Fruit fly (Drosophila melanogaster): Measurements from ENCODE around the gene CG1265.

The CG1265 gene

DNA sequence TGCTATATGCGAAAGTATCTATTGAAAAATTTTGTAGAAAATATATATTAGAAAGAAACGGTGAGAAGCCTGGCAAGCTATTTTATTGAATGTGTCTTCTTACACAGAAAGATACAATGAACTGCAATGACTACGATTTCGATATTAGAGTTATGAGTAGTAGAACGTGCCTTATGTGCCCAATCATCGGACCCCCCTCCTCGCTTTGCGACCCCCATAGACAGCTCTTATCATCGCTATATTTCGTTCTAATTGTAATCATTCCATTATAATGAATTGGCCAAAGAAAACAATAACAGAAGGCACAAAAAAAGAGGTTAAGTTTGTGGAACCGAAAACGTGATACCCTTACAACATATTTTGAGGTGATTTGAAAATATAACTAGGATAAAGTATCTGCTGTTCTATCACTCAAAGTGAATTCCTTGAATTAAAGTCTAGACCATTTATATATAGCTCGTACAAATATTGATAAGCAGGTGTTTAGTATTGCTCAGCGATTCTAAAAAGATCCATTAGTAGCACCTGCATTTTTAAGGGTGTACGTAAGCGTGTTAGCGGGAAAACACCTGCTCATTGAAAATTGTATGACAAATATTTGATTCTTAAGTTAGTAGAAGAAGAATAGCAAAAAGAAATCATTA, 21.7 kb upstream of the CG1265 start (continued):
- TF ChIP-seq lov (optimal IDR thresholded peaks at IDR 0.05) (no peak), lov (GFP tag; IDR thresholded peaks at IDR 0.05) (no peak), en (GFP tag; optimal IDR thresholded peaks at IDR 0.05) (no peak), fd3F (GFP tag; optimal IDR thresholded peaks at IDR 0.05) (no peak), lab (GFP tag; optimal IDR thresholded peaks at IDR 0.05) (no peak), vvl (GFP tag; IDR thresholded peaks at IDR 0.05) (no peak), Side (GFP tag; optimal IDR thresholded peaks at IDR 0.05) (no peak), lmd (GFP tag; IDR thresholded peaks at IDR 0.05) (no peak), seq (GFP tag; IDR thresholded peaks at IDR 0.05) (no peak), ERR (GFP tag; optimal IDR thresholded peaks at IDR 0.05) (no peak), Hr51 (GFP tag; optimal IDR thresholded peaks at IDR 0.05) (peak in 1 of 2 experiments; percentile 14), Mes4 (GFP tag; optimal IDR thresholded peaks at IDR 0.05) (no peak), run (tag; optimal IDR thresholded peaks at IDR 0.05) (no peak), Rx (GFP tag; IDR thresholded peaks at IDR 0.05) (no peak), CG10979 (tag; optimal IDR thresholded peaks at IDR 0.05) (peak; percentile 31), CG17802 (tag; optimal IDR thresholded peaks at IDR 0.05) (no peak), prd (optimal IDR thresholded peaks at IDR 0.05) (no peak), prd (GFP tag; IDR thresholded peaks at IDR 0.05) (no peak), CG13287 (GFP tag; IDR thresholded peaks at IDR 0.05; ENCODE audit: partially characterized antibody) (no peak), danr (GFP tag; IDR thresholded peaks at IDR 0.05) (no peak), CG31441 (GFP tag; IDR thresholded peaks at IDR 0.05) (peak; percentile 30; the same call in 1 of the 2 replicates), CG33213 (GFP tag; optimal IDR thresholded peaks at IDR 0.05) (no peak), CG30403 (GFP tag; optimal IDR thresholded peaks at IDR 0.05) (peak; percentile 45), CG18599 (GFP tag; optimal IDR thresholded peaks at IDR 0.05) (peak; percentile 5), CG2889 (GFP tag; IDR thresholded peaks at IDR 0.05) (no peak), gt (GFP tag; IDR thresholded peaks at IDR 0.05) (no peak), CG11504 (tag; optimal IDR thresholded peaks at IDR 0.05) (peak; percentile 53), hth (optimal IDR thresholded peaks at IDR 0.05) (no peak), pho (GFP tag; optimal IDR thresholded peaks at IDR 0.05) (no peak), CG10959 (GFP tag; IDR thresholded peaks at IDR 0.05) (no peak), bab2 (GFP tag; optimal IDR thresholded peaks at IDR 0.05) (no peak), CG16863 (GFP tag; optimal IDR thresholded peaks at IDR 0.05) (no peak), z (GFP tag; IDR thresholded peaks at IDR 0.05) (no peak), Kr (GFP tag; optimal IDR thresholded peaks at IDR 0.05) (no peak), CG8924 (tag; optimal IDR thresholded peaks at IDR 0.05) (peak; percentile 19), CG8944 (GFP tag; optimal IDR thresholded peaks at IDR 0.05) (no peak), btn (GFP tag; optimal IDR thresholded peaks at IDR 0.05) (no peak), sqz (GFP tag; optimal IDR thresholded peaks at IDR 0.05) (no peak), CG32767 (GFP tag; IDR thresholded peaks at IDR 0.05) (no peak), tx (GFP tag; optimal IDR thresholded peaks at IDR 0.05) (no peak), pita (GFP tag; optimal IDR thresholded peaks at IDR 0.05) (no peak), mam (GFP tag; optimal IDR thresholded peaks at IDR 0.05) (no peak), crol (GFP tag; IDR thresholded peaks at IDR 0.05) (no peak), ac (GFP tag; optimal IDR thresholded peaks at IDR 0.05) (peak; percentile 50), CG11085 (GFP tag; IDR thresholded peaks at IDR 0.05) (no peak), CG8388 (GFP tag; optimal IDR thresholded peaks at IDR 0.05) (no peak), mirr (GFP tag; optimal IDR thresholded peaks at IDR 0.05) (no peak), NC2α (GFP tag; optimal IDR thresholded peaks at IDR 0.05) (no peak), tap (tag; optimal IDR thresholded peaks at IDR 0.05) (no peak), CG18619 (GFP tag; optimal IDR thresholded peaks at IDR 0.05) (peak; percentile 10), fd64A (GFP tag; optimal IDR thresholded peaks at IDR 0.05) (no peak), CG16815 (GFP tag; optimal IDR thresholded peaks at IDR 0.05) (no peak)
